Fruit fly (Drosophila melanogaster) whole organism, embryonic: Measurements from ENCODE around the gene ich.

Experiments used
- Bdp1 ChIP-seq: fragments of 200-800 bp; sonication (Bioruptor generic); optimal IDR thresholded peaks from 3 replicates; lab custom pipeline; 2016; ENCODE audit warnings: missing biosample characterization, missing genetic modification characterization
- CG10274 ChIP-seq: fragments of 200-800 bp; sonication (Bioruptor generic); optimal IDR thresholded peaks from 3 replicates; lab custom pipeline; 2017; ENCODE audit warnings: missing biosample characterization, mild to moderate bottlenecking, missing genetic modification characterization
- CG10565 ChIP-seq: fragments of 200-800 bp; sonication (Bioruptor generic); optimal IDR thresholded peaks from 3 replicates; lab custom pipeline; 2016; ENCODE audit warnings: missing biosample characterization, mild to moderate bottlenecking, missing genetic modification characterization
- CG11085 ChIP-seq: fragments of 200-800 bp; sonication (Bioruptor generic); IDR thresholded peaks from 2 replicates; pipeline ENCODE4 v1.3.6; 2022; ENCODE audit warnings: missing biosample characterization, missing genetic modification characterization
- CG14014 ChIP-seq: fragments of 200-800 bp; sonication (Bioruptor generic); IDR thresholded peaks from 2 replicates; pipeline ENCODE4 v1.3.6; 2022; ENCODE audit warnings: missing biosample characterization, missing genetic modification characterization
- CG14667 ChIP-seq: fragments of 200-800 bp; sonication (Bioruptor generic); IDR thresholded peaks from 2 replicates; pipeline ENCODE4 v1.3.6; 2022; ENCODE audit warnings: missing biosample characterization, missing genetic modification characterization
- CG1602 ChIP-seq: fragments of 200-800 bp; sonication (Bioruptor generic); optimal IDR thresholded peaks from 3 replicates; lab custom pipeline; 2016; ENCODE audit warnings: missing biosample characterization, missing genetic modification characterization
- CG16813 ChIP-seq: fragments of 200-800 bp; sonication (Bioruptor generic); IDR thresholded peaks from 3 replicates; pipeline ENCODE4 v1.3.6; 2022; ENCODE audit warnings: missing biosample characterization, missing genetic modification characterization; ENCODE audit not compliant: partially characterized antibody
- CG18599 ChIP-seq: fragments of 200-800 bp; sonication (Bioruptor generic); optimal IDR thresholded peaks from 3 replicates; lab custom pipeline; 2017; ENCODE audit warnings: missing biosample characterization, missing genetic modification characterization, mild to moderate bottlenecking, moderate library complexity, missing genetic modification reagents
- CG18764 ChIP-seq: fragments of 200-800 bp; sonication (Bioruptor generic); optimal IDR thresholded peaks from 3 replicates; lab custom pipeline; 2016; ENCODE audit warnings: missing biosample characterization, missing genetic modification characterization
- CG2678 ChIP-seq: fragments of 200-800 bp; sonication (Bioruptor generic); optimal IDR thresholded peaks from 3 replicates; lab custom pipeline; 2019; ENCODE audit warnings: missing biosample characterization, mild to moderate bottlenecking, missing genetic modification characterization, moderate library complexity
- CG2712 ChIP-seq: fragments of 200-800 bp; optimal IDR thresholded peaks from 3 replicates; lab custom pipeline; 2019; ENCODE audit warnings: missing biosample characterization, mild to moderate bottlenecking, missing genetic modification characterization, moderate library complexity
- CG33557 ChIP-seq: fragments of 200-800 bp; sonication (Bioruptor generic); optimal IDR thresholded peaks from 2 replicates; lab custom pipeline; 2019; ENCODE audit warnings: missing biosample characterization, mild to moderate bottlenecking, missing genetic modification characterization, moderate library complexity
- CG34422 ChIP-seq: fragments of 200-800 bp; sonication (Bioruptor generic); IDR thresholded peaks from 3 replicates; pipeline ENCODE4 v1.3.6; 2022; ENCODE audit warnings: missing biosample characterization, missing genetic modification characterization
- CG4328 ChIP-seq: fragments of 200-800 bp; sonication (Bioruptor generic); optimal IDR thresholded peaks from 3 replicates; lab custom pipeline; 2017; ENCODE audit warnings: missing biosample characterization, missing genetic modification reagents, missing genetic modification characterization
- CG6765 ChIP-seq: fragments of 200-800 bp; sonication (Bioruptor generic); optimal IDR thresholded peaks from 3 replicates; lab custom pipeline; 2017; ENCODE audit warnings: missing biosample characterization, mild to moderate bottlenecking, missing genetic modification characterization
- CG7357 ChIP-seq: fragments of 200-800 bp; sonication (Bioruptor generic); IDR thresholded peaks from 3 replicates; pipeline ENCODE4 v1.3.6; 2022; ENCODE audit warnings: missing biosample characterization, missing genetic modification characterization
- CG7745 ChIP-seq: fragments of 200-800 bp; sonication (Bioruptor generic); optimal IDR thresholded peaks from 2 replicates; lab custom pipeline; 2018; ENCODE audit warnings: missing biosample characterization, mild to moderate bottlenecking, missing genetic modification characterization, moderate library complexity
- CG7963 ChIP-seq: fragments of 200-800 bp; sonication (Bioruptor generic); IDR thresholded peaks from 3 replicates; pipeline ENCODE4 v1.3.6; 2022; ENCODE audit warnings: missing biosample characterization, missing genetic modification characterization; ENCODE audit not compliant: partially characterized antibody
- Dbx ChIP-seq: fragments of 200-800 bp; sonication (Bioruptor generic); IDR thresholded peaks from 3 replicates; pipeline ENCODE4 v1.3.6; 2022; ENCODE audit warnings: missing biosample characterization, missing genetic modification characterization
- Drgx ChIP-seq: fragments of 200-800 bp; sonication (Bioruptor generic); IDR thresholded peaks from 2 replicates; pipeline ENCODE4 v1.3.6; 2022; ENCODE audit warnings: missing biosample characterization, missing genetic modification characterization
- HLH3B ChIP-seq: fragments of 200-800 bp; sonication (Bioruptor generic); IDR thresholded peaks from 2 replicates; pipeline ENCODE4 v1.3.6; 2022; ENCODE audit warnings: missing biosample characterization, missing genetic modification characterization
- Hmx ChIP-seq: fragments of 200-800 bp; sonication (Bioruptor generic); optimal IDR thresholded peaks from 2 replicates; lab custom pipeline; 2016; ENCODE audit warnings: missing biosample characterization, missing genetic modification characterization
- Hr3 ChIP-seq: fragments of 200-800 bp; sonication (Bioruptor generic); optimal IDR thresholded peaks from 3 replicates; lab custom pipeline; 2016; ENCODE audit warnings: missing biosample characterization, missing genetic modification characterization
- Hr51 ChIP-seq, 2 experiments: fragments of 200-800 bp; sonication (Bioruptor generic); optimal IDR thresholded peaks; 2 replicates in 1 of 2; 3 replicates in 1 of 2; lab custom pipeline; 2016 to 2018; ENCODE audit warnings: missing biosample characterization in 2 of 2, missing genetic modification characterization in 2 of 2, mild to moderate bottlenecking in 1 of 2, moderate library complexity in 1 of 2
- Hr78 ChIP-seq, 2 experiments: fragments of 200-800 bp in 1 of 2; fragments of >200 bp in 1 of 2; sonication (Bioruptor generic) in 1 of 2; optimal IDR thresholded peaks; 2 replicates each; lab custom pipeline; 2017 to 2019; ENCODE audit warnings: missing biosample characterization in 2 of 2, missing genetic modification characterization in 2 of 2, mild to moderate bottlenecking in 1 of 2, moderate library complexity in 1 of 2
- Hsf ChIP-seq: fragments of 200-800 bp; sonication (Bioruptor generic); optimal IDR thresholded peaks from 3 replicates; lab custom pipeline; 2016; ENCODE audit warnings: missing biosample characterization, missing genetic modification characterization
- Lhr ChIP-seq: fragments of 200-800 bp; sonication (Bioruptor generic); optimal IDR thresholded peaks from 3 replicates; lab custom pipeline; 2017; ENCODE audit warnings: mild to moderate bottlenecking, missing biosample characterization, missing genetic modification reagents, missing genetic modification characterization
- NC2α ChIP-seq: fragments of 200-800 bp; sonication (Bioruptor generic); optimal IDR thresholded peaks from 2 replicates; lab custom pipeline; 2016; ENCODE audit warnings: missing biosample characterization, missing genetic modification characterization
- Neu2 ChIP-seq: fragments of 200-800 bp; sonication (Bioruptor generic); optimal IDR thresholded peaks from 3 replicates; lab custom pipeline; 2016; ENCODE audit warnings: missing biosample characterization, missing genetic modification characterization, borderline replicate concordance
- Rfx ChIP-seq: fragments of 200-800 bp; sonication (Bioruptor generic); IDR thresholded peaks from 2 replicates; pipeline ENCODE4 v1.3.6; 2022; ENCODE audit warnings: missing biosample characterization, missing genetic modification characterization
- Sin3A ChIP-seq: fragments of >200 bp; optimal IDR thresholded peaks from 2 replicates; lab custom pipeline; 2018
- Sox102F ChIP-seq: fragments of 200-800 bp; sonication (Bioruptor generic); optimal IDR thresholded peaks from 2 replicates; lab custom pipeline; 2018; ENCODE audit warnings: missing biosample characterization, mild to moderate bottlenecking, missing genetic modification characterization, moderate library complexity
- Xrp1 ChIP-seq: fragments of 200-800 bp; sonication (Bioruptor generic); IDR thresholded peaks from 2 replicates; pipeline ENCODE4 v1.3.6; 2022; ENCODE audit warnings: missing biosample characterization, missing genetic modification characterization
- bigmax ChIP-seq: fragments of 200-800 bp; sonication (Bioruptor generic); optimal IDR thresholded peaks from 2 replicates; lab custom pipeline; 2018; ENCODE audit warnings: missing biosample characterization, mild to moderate bottlenecking, missing genetic modification characterization
- disco-r ChIP-seq: fragments of 200-800 bp; sonication (Bioruptor generic); optimal IDR thresholded peaks from 2 replicates; lab custom pipeline; 2016; ENCODE audit warnings: missing biosample characterization, missing genetic modification characterization
- dmrt11E ChIP-seq: fragments of 200-800 bp; sonication (Bioruptor generic); optimal IDR thresholded peaks from 3 replicates; lab custom pipeline; 2018; ENCODE audit warnings: missing biosample characterization, mild to moderate bottlenecking, missing genetic modification characterization, moderate library complexity
- dmrt99B ChIP-seq: fragments of 200-800 bp; sonication (Bioruptor generic); optimal IDR thresholded peaks from 2 replicates; lab custom pipeline; 2018; ENCODE audit warnings: missing biosample characterization, mild to moderate bottlenecking, missing genetic modification characterization, moderate library complexity
- fru ChIP-seq: fragments of >200 bp; optimal IDR thresholded peaks from 2 replicates; lab custom pipeline; 2017
- fu2 ChIP-seq: fragments of 200-800 bp; sonication (Bioruptor generic); optimal IDR thresholded peaks from 2 replicates; lab custom pipeline; 2016; ENCODE audit warnings: missing biosample characterization, missing genetic modification characterization
- gem ChIP-seq: fragments of 200-800 bp; sonication (Bioruptor generic); optimal IDR thresholded peaks from 2 replicates; lab custom pipeline; 2019; ENCODE audit warnings: missing biosample characterization, mild to moderate bottlenecking, missing genetic modification characterization, moderate library complexity
- gsb ChIP-seq: fragments of 200-800 bp; sonication (Bioruptor generic); IDR thresholded peaks from 2 replicates; pipeline ENCODE4 v1.3.6; 2022; ENCODE audit warnings: missing biosample characterization, missing genetic modification characterization
- ham ChIP-seq: fragments of 200-800 bp; sonication (Bioruptor generic); IDR thresholded peaks from 2 replicates; pipeline ENCODE4 v1.3.6; 2022; ENCODE audit warnings: missing biosample characterization, missing genetic modification characterization
- kay ChIP-seq: fragments of 200-800 bp; sonication (Bioruptor generic); optimal IDR thresholded peaks from 2 replicates; lab custom pipeline; 2016; ENCODE audit warnings: missing biosample characterization, missing genetic modification characterization
- lbe ChIP-seq: fragments of 200-800 bp; sonication (Bioruptor generic); optimal IDR thresholded peaks from 2 replicates; lab custom pipeline; 2016; ENCODE audit warnings: missing biosample characterization, mild to moderate bottlenecking, missing genetic modification characterization
- schlank ChIP-seq: fragments of 200-800 bp; sonication (Bioruptor generic); optimal IDR thresholded peaks from 2 replicates; lab custom pipeline; 2018; ENCODE audit warnings: missing biosample characterization, mild to moderate bottlenecking, missing genetic modification characterization
- slou ChIP-seq: fragments of 200-800 bp; sonication (Bioruptor generic); optimal IDR thresholded peaks from 3 replicates; lab custom pipeline; 2016; ENCODE audit warnings: missing biosample characterization, missing genetic modification characterization
- tll ChIP-seq, 2 experiments: fragments of 200-800 bp in 1 of 2; fragments of >200 bp in 1 of 2; sonication (Bioruptor generic) in 1 of 2; optimal IDR thresholded peaks; 2 replicates each; lab custom pipeline; 2017 to 2019; ENCODE audit warnings: missing biosample characterization in 2 of 2, missing genetic modification characterization in 2 of 2, mild to moderate bottlenecking in 1 of 2, moderate library complexity in 1 of 2
- tup ChIP-seq: fragments of 200-800 bp; sonication (Bioruptor generic); optimal IDR thresholded peaks from 2 replicates; lab custom pipeline; 2016; ENCODE audit warnings: missing biosample characterization, mild to moderate bottlenecking, missing genetic modification characterization, moderate library complexity
- tx ChIP-seq: fragments of 200-800 bp; sonication (Bioruptor generic); optimal IDR thresholded peaks from 2 replicates; lab custom pipeline; 2016; ENCODE audit warnings: missing biosample characterization, missing genetic modification characterization

Gene ich

dm6 chr3R:8947757-8948428 lies 14.9 kb downstream of the ich start (continued):
- TF ChIP-seq NC2α, result no peak
- TF ChIP-seq Neu2 (GFP tag; lab: Kevin White, UChicago), result no peak
- TF ChIP-seq CG2712, result peak; percentile 52
- no peak for TF ChIP-seq CG11085 (GFP tag; lab: Robert Waterston, UW)
- TF ChIP-seq dmrt99B, result peak; percentile 54
- TF ChIP-seq Sox102F, result peak; percentile 66
- no peak for TF ChIP-seq CG10274 (GFP tag; lab: Kevin White, UChicago)
- TF ChIP-seq CG14014 (GFP tag; lab: Robert Waterston, UW), result no peak
- no peak for TF ChIP-seq slou (GFP tag; lab: Kevin White, UChicago)
- no peak for TF ChIP-seq kay
- no peak for TF ChIP-seq CG10565 (GFP tag; lab: Kevin White, UChicago)
- TF ChIP-seq Drgx, result 0 out of 2 replicates have a peak, but pooled peaks have one; percentile 14
- TF ChIP-seq Hmx (GFP tag; lab: Kevin White, UChicago), result no peak
- no peak for TF ChIP-seq dmrt11E
- TF ChIP-seq Dbx (GFP tag; lab: Robert Waterston, UW), result no peak
- no peak for TF ChIP-seq CG7963 (GFP tag; lab: Robert Waterston, UW)
- TF ChIP-seq CG7745 (tag; lab: Kevin White, UChicago), result no peak
- TF ChIP-seq CG4328 (GFP tag; lab: Kevin White, UChicago), result no peak
- no peak for TF ChIP-seq disco-r
- TF ChIP-seq ham, result no peak
- no peak for TF ChIP-seq tup (GFP tag; lab: Kevin White, UChicago)
- TF ChIP-seq Sin3A, result no peak
- TF ChIP-seq fru (lab: Kevin White, UChicago), result no peak
- TF ChIP-seq bigmax, result no peak
- no peak for TF ChIP-seq CG14667 (GFP tag; lab: Robert Waterston, UW)
- no peak for TF ChIP-seq Rfx (GFP tag; lab: Robert Waterston, UW)
- TF ChIP-seq HLH3B (GFP tag; lab: Robert Waterston, UW), result no peak; the same call in 1 of the 2 replicates
- no peak for TF ChIP-seq fu2
- TF ChIP-seq lbe (GFP tag; lab: Kevin White, UChicago), result no peak
- TF ChIP-seq Bdp1, result no peak
- no peak for TF ChIP-seq Hr3 (GFP tag; lab: Kevin White, UChicago)
- TF ChIP-seq CG34422, result 0 out of 3 replicates have a peak, but pooled peaks have one; percentile 12
- TF ChIP-seq Hr51 (GFP tag; optimal IDR thresholded peaks at IDR 0.05; lab: Kevin White, UChicago), result peak in 1 of 2 experiments; percentile 33
- TF ChIP-seq CG16813, result no peak
- peak; percentile 6 for TF ChIP-seq CG2678 (tag; lab: Kevin White, UChicago)
- no peak for TF ChIP-seq gsb
- no peak for TF ChIP-seq Xrp1
- TF ChIP-seq tll (GFP tag; optimal IDR thresholded peaks at IDR 0.05; lab: Kevin White, UChicago), result no peak
- no peak for TF ChIP-seq tx (GFP tag; lab: Kevin White, UChicago)
- no peak for TF ChIP-seq Hsf (GFP tag; lab: Kevin White, UChicago)
- TF ChIP-seq CG7357, result no peak
- TF ChIP-seq CG18599 (GFP tag; lab: Kevin White, UChicago), result no peak
- TF ChIP-seq CG6765 (GFP tag; lab: Kevin White, UChicago), result no peak
- TF ChIP-seq Hr78 (GFP tag; optimal IDR thresholded peaks at IDR 0.05; lab: Kevin White, UChicago), result no peak
- TF ChIP-seq CG1602 (GFP tag; lab: Kevin White, UChicago), result no peak
- no peak for TF ChIP-seq Lhr (GFP tag; lab: Kevin White, UChicago)
- TF ChIP-seq CG33557 (GFP tag; lab: Kevin White, UChicago), result no peak
- TF ChIP-seq schlank (tag; lab: Kevin White, UChicago), result no peak
- no peak for TF ChIP-seq CG18764
- peak; percentile 56 for TF ChIP-seq gem
